Worm (Caenorhabditis elegans): ENCODE measurements around the gene odr-1.

odr-1 gene

ce11 chrX:13536759-13537158, 14.0 kb downstream of the odr-1 start, which contains the start of gene R01E6.5:
R01E6.5 (plus strand) TSS chrX:13537059.
- no peak for TF ChIP-seq F13H6.1 (tag; optimal IDR thresholded peaks at IDR 0.05)
- TF ChIP-seq fos-1 (tag; optimal IDR thresholded peaks at IDR 0.05), result no peak
- no peak for TF ChIP-seq unc-62 (GFP tag; optimal IDR thresholded peaks at IDR 0.05)
- no peak for TF ChIP-seq ztf-1 (GFP tag; conservative IDR thresholded peaks at IDR 0.05)
- no peak for TF ChIP-seq dmd-4 (tag; optimal IDR thresholded peaks at IDR 0.05)
- no peak for TF ChIP-seq nhr-6 (tag; optimal IDR thresholded peaks at IDR 0.05)
- TF ChIP-seq nhr-237 (tag; optimal IDR thresholded peaks at IDR 0.05), result no peak
- no peak for TF ChIP-seq blmp-1 (tag; optimal IDR thresholded peaks at IDR 0.05; ENCODE audit: insufficient read depth)
- TF ChIP-seq nhr-10 (tag; optimal IDR thresholded peaks at IDR 0.05), result no peak
- TF ChIP-seq lin-13 (GFP tag; optimal IDR thresholded peaks at IDR 0.05), result no peak
- no peak for TF ChIP-seq unc-55 (GFP tag; optimal IDR thresholded peaks at IDR 0.05)
- TF ChIP-seq crh-2 (tag; optimal IDR thresholded peaks at IDR 0.05), result no peak
- TF ChIP-seq nhr-21 (tag; optimal IDR thresholded peaks at IDR 0.05), result no peak
- TF ChIP-seq ZK546.5 (tag; optimal IDR thresholded peaks at IDR 0.05), result no peak
- no peak for TF ChIP-seq sma-3 (GFP tag; optimal IDR thresholded peaks at IDR 0.05)
- TF ChIP-seq aly-2 (tag; optimal IDR thresholded peaks at IDR 0.05), result no peak
- TF ChIP-seq nhr-25 (tag; optimal IDR thresholded peaks at IDR 0.05), result no peak
- TF ChIP-seq nhr-23 (tag; optimal IDR thresholded peaks at IDR 0.05), result no peak
- no peak for TF ChIP-seq egl-27 (tag; optimal IDR thresholded peaks at IDR 0.05)
- no peak for TF ChIP-seq lin-11 (tag; optimal IDR thresholded peaks at IDR 0.05)

DNA sequence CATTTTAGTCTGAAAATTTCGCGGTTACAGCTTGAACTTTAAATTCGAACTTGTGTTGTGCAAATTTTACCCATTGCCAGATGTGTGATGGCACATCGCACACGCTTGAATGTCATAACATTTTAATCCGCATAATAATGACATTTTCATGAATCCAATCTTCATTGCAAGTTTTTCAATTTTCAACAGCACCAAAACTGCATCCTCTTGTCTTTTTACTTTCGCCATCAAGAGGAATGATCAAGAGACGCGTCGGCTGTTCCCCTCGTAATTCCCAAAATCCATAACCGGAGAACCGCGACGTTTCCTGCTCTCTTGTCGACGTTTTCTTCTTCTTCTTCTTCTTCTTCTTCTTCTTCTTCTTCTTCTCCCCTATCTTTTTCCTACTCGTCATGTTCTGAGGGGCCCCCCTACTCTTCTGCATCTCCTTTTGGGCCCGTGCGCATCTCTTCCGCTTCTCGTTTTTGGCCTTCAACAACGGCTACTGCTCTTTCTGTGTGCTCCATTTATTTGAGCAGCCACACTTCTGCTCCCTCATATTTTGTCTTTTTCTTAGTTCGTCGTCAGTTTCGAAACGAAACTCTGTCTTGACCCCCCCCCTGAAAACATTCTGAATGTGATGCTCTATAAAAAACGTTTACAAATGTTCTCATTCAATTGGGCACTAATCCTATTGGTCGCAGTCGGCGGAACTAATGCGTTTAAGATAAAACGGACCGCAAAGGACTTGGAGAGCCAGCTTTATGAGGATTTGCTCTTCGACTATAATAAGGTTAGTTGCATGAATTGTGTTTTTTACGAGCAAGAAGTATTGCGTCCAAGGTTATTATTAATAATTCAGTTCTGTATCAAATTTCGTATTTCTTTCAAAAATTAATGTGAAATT, 18.1 kb downstream of the odr-1 start, which contains the start of gene acr-12:
Gene acr-12 (plus strand): TSS at position 430 of the 886 bp plus-strand sequence.
- no peak for TF ChIP-seq Y55F3AM.14 (GFP tag; optimal IDR thresholded peaks at IDR 0.05)
- peak; percentile 2 for TF ChIP-seq sma-9 (GFP tag; optimal IDR thresholded peaks at IDR 0.05)
- TF ChIP-seq sma-9 (tag; optimal IDR thresholded peaks at IDR 0.05), result no peak
- TF ChIP-seq unc-55 (GFP tag; optimal IDR thresholded peaks at IDR 0.05), result peak; percentile 17

DNA sequence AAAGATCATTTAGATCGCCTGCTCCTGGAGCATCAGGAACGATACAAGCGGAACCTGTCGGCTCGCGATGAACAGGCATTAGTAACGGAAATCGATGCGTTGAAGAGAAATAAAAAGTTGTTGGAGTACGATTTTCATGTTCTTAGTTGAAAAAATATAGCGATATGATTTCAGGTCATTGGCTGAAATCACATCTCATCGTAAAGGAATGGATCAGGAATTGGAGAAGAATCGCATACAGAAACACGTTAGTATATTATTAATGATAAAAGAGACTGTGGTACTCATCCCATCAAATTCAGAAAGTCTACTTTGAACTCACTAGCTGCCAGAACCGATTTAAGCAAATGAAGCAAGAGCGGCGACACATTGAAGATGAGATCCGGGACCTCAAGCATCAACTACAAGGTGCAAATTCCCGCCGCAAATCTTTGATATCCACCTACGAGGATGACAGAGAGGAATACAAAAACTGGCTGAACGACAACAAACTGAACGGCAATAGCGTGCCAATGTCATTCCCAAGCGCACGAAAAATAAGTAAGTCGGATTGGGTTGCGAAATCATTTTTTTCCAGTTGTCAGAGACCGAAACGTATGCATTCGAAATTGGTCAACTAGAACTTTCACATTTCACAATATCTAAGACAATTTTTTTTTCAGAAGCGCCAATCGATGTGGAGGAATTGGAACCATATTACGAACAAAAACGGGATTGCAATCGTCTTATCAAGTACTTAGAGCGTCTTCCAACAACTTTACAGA, 20.6 kb downstream of the odr-1 start:
- no peak for TF ChIP-seq lin-11 (tag; optimal IDR thresholded peaks at IDR 0.05)
- TF ChIP-seq unc-39 (tag; optimal IDR thresholded peaks at IDR 0.05), result no peak
- TF ChIP-seq blmp-1 (tag; optimal IDR thresholded peaks at IDR 0.05; ENCODE audit: insufficient read depth), result no peak

- TF ChIP-seq zag-1 (tag; optimal IDR thresholded peaks at IDR 0.05) (no peak), ceh-82 (tag; optimal IDR thresholded peaks at IDR 0.05) (no peak), nhr-11 (tag; optimal IDR thresholded peaks at IDR 0.05) (no peak), F13H6.1 (tag; optimal IDR thresholded peaks at IDR 0.05) (peak; percentile 93), nhr-237 (tag; optimal IDR thresholded peaks at IDR 0.05) (no peak), C34F6.9 (tag; optimal IDR thresholded peaks at IDR 0.05) (no peak), lin-11 (tag; optimal IDR thresholded peaks at IDR 0.05) (no peak), ztf-4 (tag; optimal IDR thresholded peaks at IDR 0.05) (no peak), aly-2 (tag; optimal IDR thresholded peaks at IDR 0.05) (no peak), nhr-10 (tag; optimal IDR thresholded peaks at IDR 0.05) (no peak), lin-13 (GFP tag; optimal IDR thresholded peaks at IDR 0.05) (no peak), lsy-2 (tag; optimal IDR thresholded peaks at IDR 0.05) (peak in 1 of 2 experiments; percentile 24), nhr-21 (tag; optimal IDR thresholded peaks at IDR 0.05) (peak; percentile 64), ZK546.5 (tag; optimal IDR thresholded peaks at IDR 0.05) (no peak), unc-55 (GFP tag; optimal IDR thresholded peaks at IDR 0.05) (no peak), elt-1 (tag; optimal IDR thresholded peaks at IDR 0.05) (no peak), R02D3.7 (tag; optimal IDR thresholded peaks at IDR 0.05) (no peak), unc-62 (GFP tag; optimal IDR thresholded peaks at IDR 0.05) (no peak), alr-1 (tag; optimal IDR thresholded peaks at IDR 0.05) (no peak), peb-1 (tag; optimal IDR thresholded peaks at IDR 0.05) (no peak), dmd-4 (tag; optimal IDR thresholded peaks at IDR 0.05) (no peak), elt-3 (tag; optimal IDR thresholded peaks at IDR 0.05) (no peak), nhr-12 (tag; optimal IDR thresholded peaks at IDR 0.05) (no peak), sma-3 (GFP tag; optimal IDR thresholded peaks at IDR 0.05) (peak; percentile 91), sem-4 (tag; optimal IDR thresholded peaks at IDR 0.05) (peak; percentile 16), nhr-23 (tag; optimal IDR thresholded peaks at IDR 0.05) (no peak), nhr-129 (tag; optimal IDR thresholded peaks at IDR 0.05) (peak; percentile 58), Y55F3AM.14 (GFP tag; optimal IDR thresholded peaks at IDR 0.05) (no peak), unc-39 (tag; optimal IDR thresholded peaks at IDR 0.05) (no peak), mbf-1 (tag; optimal IDR thresholded peaks at IDR 0.05) (no peak), gmeb-1 (tag; optimal IDR thresholded peaks at IDR 0.05) (peak; percentile 70), mab-5 (tag; optimal IDR thresholded peaks at IDR 0.05) (no peak), mdl-1 (tag; optimal IDR thresholded peaks at IDR 0.05) (peak; percentile 30 to 79), nhr-6 (tag; optimal IDR thresholded peaks at IDR 0.05) (no peak), sma-9 (GFP tag; optimal IDR thresholded peaks at IDR 0.05) (peak; percentile 96), sma-9 (tag; optimal IDR thresholded peaks at IDR 0.05) (no peak)
Observed at ce11 chrX:13528630-13529138, 22.1 kb downstream of the odr-1 start, which contains the start of gene F18H3.4. F18H3.4 (plus strand) TSS chrX:13529088.
